Worm (Caenorhabditis elegans): Measurements from ENCODE around the gene M03E7.3.

DNA sequence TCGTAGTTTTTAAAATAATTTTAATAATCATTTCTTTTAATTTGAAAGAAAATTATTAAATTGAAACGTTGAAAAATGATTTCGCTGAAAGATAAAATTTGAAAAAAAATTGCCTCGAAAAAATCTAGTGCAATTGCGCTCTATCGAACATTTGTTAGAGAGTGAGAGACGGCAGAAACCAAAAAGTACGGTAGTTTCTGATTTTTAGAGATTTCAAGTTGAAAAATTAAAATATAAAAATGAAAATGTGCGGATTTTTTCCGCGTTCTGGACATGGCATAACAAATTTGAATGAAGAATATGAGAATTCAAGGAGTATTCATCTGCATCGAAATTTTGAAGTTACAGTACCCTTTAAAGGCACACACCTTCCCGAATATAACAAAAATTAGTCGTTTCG is 4.5 kb downstream of the M03E7.3 start:
- TF ChIP-seq egl-43 (GFP tag; IDR thresholded peaks at IDR 0.05) (no peak), ceh-82 (tag; optimal IDR thresholded peaks at IDR 0.05) (no peak), nhr-77 (tag; optimal IDR thresholded peaks at IDR 0.05) (no peak), lin-15B (tag; optimal IDR thresholded peaks at IDR 0.05) (no peak), nhr-28 (tag; optimal IDR thresholded peaks at IDR 0.05) (no peak), nhr-10 (tag; optimal IDR thresholded peaks at IDR 0.05) (no peak), egl-27 (tag; optimal IDR thresholded peaks at IDR 0.05) (no peak), nhr-11 (tag; optimal IDR thresholded peaks at IDR 0.05) (no peak)
